Fruit fly (Drosophila melanogaster) whole organism, embryonic: Measurements from ENCODE around the gene Kal1.

ENCODE experiments used
- Ada2b ChIP-seq: fragments of 200-800 bp; sonication (Bioruptor generic); IDR thresholded peaks from 2 replicates; pipeline ENCODE4 v1.3.6; 2022; ENCODE audit warnings: missing biosample characterization, missing genetic modification characterization
- Atf6 ChIP-seq: fragments of 200-800 bp; sonication (Bioruptor generic); IDR thresholded peaks from 2 replicates; pipeline ENCODE4 v1.3.6; 2022; ENCODE audit warnings: missing biosample characterization, missing genetic modification characterization
- C15 ChIP-seq: fragments of 200-800 bp; sonication (Bioruptor generic); IDR thresholded peaks from 3 replicates; pipeline ENCODE4 v1.3.6; 2022; ENCODE audit warnings: missing biosample characterization, missing genetic modification characterization
- CG10321 ChIP-seq: fragments of 200-800 bp; sonication (Bioruptor generic); IDR thresholded peaks from 2 replicates; pipeline ENCODE4 v1.3.6; 2022; ENCODE audit warnings: missing biosample characterization, missing genetic modification characterization
- CG10366 ChIP-seq: fragments of 200-800 bp; sonication (Bioruptor generic); IDR thresholded peaks from 2 replicates; pipeline ENCODE4 v1.3.6; 2022; ENCODE audit warnings: missing biosample characterization, missing genetic modification characterization
- CG10654 ChIP-seq: fragments of 200-800 bp; sonication (Bioruptor generic); optimal IDR thresholded peaks from 2 replicates; lab custom pipeline; 2016; ENCODE audit warnings: missing biosample characterization, missing genetic modification characterization
- CG11085 ChIP-seq: fragments of 200-800 bp; sonication (Bioruptor generic); IDR thresholded peaks from 2 replicates; pipeline ENCODE4 v1.3.6; 2022; ENCODE audit warnings: missing biosample characterization, missing genetic modification characterization
- CG12391 ChIP-seq: fragments of 200-800 bp; sonication (Bioruptor generic); optimal IDR thresholded peaks from 3 replicates; lab custom pipeline; 2018; ENCODE audit warnings: missing biosample characterization, mild to moderate bottlenecking, missing genetic modification characterization, moderate library complexity
- CG13624 ChIP-seq: fragments of 200-800 bp; sonication (Bioruptor generic); optimal IDR thresholded peaks from 2 replicates; lab custom pipeline; 2016; ENCODE audit warnings: missing biosample characterization, missing genetic modification characterization
- CG16815 ChIP-seq: fragments of 200-800 bp; sonication (Bioruptor generic); optimal IDR thresholded peaks from 3 replicates; lab custom pipeline; 2017; ENCODE audit warnings: missing biosample characterization, mild to moderate bottlenecking, missing genetic modification characterization
- CG17802 ChIP-seq: fragments of 200-800 bp; sonication (Bioruptor generic); optimal IDR thresholded peaks from 2 replicates; lab custom pipeline; 2018; ENCODE audit warnings: missing biosample characterization, mild to moderate bottlenecking, missing genetic modification characterization, moderate library complexity
- CG2202 ChIP-seq: fragments of 200-800 bp; sonication (Bioruptor generic); optimal IDR thresholded peaks from 2 replicates; lab custom pipeline; 2018; ENCODE audit warnings: missing biosample characterization, mild to moderate bottlenecking, missing genetic modification characterization
- CG3065 ChIP-seq: fragments of 200-800 bp; sonication (Bioruptor generic); optimal IDR thresholded peaks from 2 replicates; lab custom pipeline; 2016; ENCODE audit warnings: missing biosample characterization, missing genetic modification characterization
- CG33557 ChIP-seq: fragments of 200-800 bp; sonication (Bioruptor generic); optimal IDR thresholded peaks from 2 replicates; lab custom pipeline; 2019; ENCODE audit warnings: missing biosample characterization, mild to moderate bottlenecking, missing genetic modification characterization, moderate library complexity
- CG4282 ChIP-seq: fragments of 200-800 bp; sonication (Bioruptor generic); optimal IDR thresholded peaks from 2 replicates; lab custom pipeline; 2016; ENCODE audit warnings: missing biosample characterization, missing genetic modification characterization
- CG6654 ChIP-seq: fragments of 200-800 bp; sonication (Bioruptor generic); optimal IDR thresholded peaks from 2 replicates; lab custom pipeline; 2017; ENCODE audit warnings: missing biosample characterization, mild to moderate bottlenecking, missing genetic modification characterization
- CG7271 ChIP-seq: fragments of 200-800 bp; sonication (Bioruptor generic); optimal IDR thresholded peaks from 2 replicates; lab custom pipeline; 2018; ENCODE audit warnings: missing biosample characterization, mild to moderate bottlenecking, missing genetic modification characterization, moderate library complexity
- CG7839 ChIP-seq: fragments of 200-800 bp; sonication (Bioruptor generic); optimal IDR thresholded peaks from 3 replicates; lab custom pipeline; 2018; ENCODE audit warnings: missing biosample characterization, mild to moderate bottlenecking, missing genetic modification characterization, moderate library complexity
- CG7987 ChIP-seq: fragments of 200-800 bp; sonication (Bioruptor generic); optimal IDR thresholded peaks from 2 replicates; lab custom pipeline; 2018; ENCODE audit warnings: missing biosample characterization, mild to moderate bottlenecking, missing genetic modification characterization, moderate library complexity
- CG8290 ChIP-seq, 3 experiments: fragments of 200-800 bp; sonication (Bioruptor generic); optimal IDR thresholded peaks; 2 replicates each; lab custom pipeline; 2016 to 2019; ENCODE audit warnings: missing biosample characterization in 3 of 3, missing genetic modification characterization in 3 of 3, mild to moderate bottlenecking in 2 of 3, moderate library complexity in 1 of 3
- CTCF ChIP-seq: fragments of 200-800 bp; sonication (Bioruptor generic); optimal IDR thresholded peaks from 2 replicates; lab custom pipeline; 2017; ENCODE audit warnings: missing biosample characterization, mild to moderate bottlenecking, missing genetic modification characterization, moderate library complexity
- D ChIP-seq, 2 experiments: fragments of 200-800 bp in 1 of 2; fragments of >200 bp in 1 of 2; sonication (Bioruptor generic) in 1 of 2; optimal IDR thresholded peaks; 2 replicates in 1 of 2; 3 replicates in 1 of 2; lab custom pipeline; 2017; ENCODE audit warnings: mild to moderate bottlenecking in 1 of 2, missing biosample characterization in 1 of 2, missing genetic modification characterization in 1 of 2, missing genetic modification reagents in 1 of 2
- Dip3 ChIP-seq: fragments of 200-800 bp; sonication (Bioruptor generic); optimal IDR thresholded peaks from 3 replicates; lab custom pipeline; 2016; ENCODE audit warnings: missing biosample characterization, missing genetic modification characterization
- E2f1 ChIP-seq: fragments of 200-800 bp; sonication (Bioruptor generic); IDR thresholded peaks from 2 replicates; pipeline ENCODE4 v1.3.6; 2022; ENCODE audit warnings: missing biosample characterization, missing genetic modification characterization
- Ets65A ChIP-seq: fragments of 200-800 bp; sonication (Bioruptor generic); peaks from one replicate; lab custom pipeline; 2016; ENCODE audit warnings: missing biosample characterization, missing genetic modification characterization
- Hmx ChIP-seq: fragments of 200-800 bp; sonication (Bioruptor generic); optimal IDR thresholded peaks from 2 replicates; lab custom pipeline; 2016; ENCODE audit warnings: missing biosample characterization, missing genetic modification characterization
- Hr78 ChIP-seq, 2 experiments: fragments of 200-800 bp in 1 of 2; fragments of >200 bp in 1 of 2; sonication (Bioruptor generic) in 1 of 2; optimal IDR thresholded peaks; 2 replicates each; lab custom pipeline; 2017 to 2019; ENCODE audit warnings: missing biosample characterization in 2 of 2, missing genetic modification characterization in 2 of 2, mild to moderate bottlenecking in 1 of 2, moderate library complexity in 1 of 2
- MESR4 ChIP-seq: fragments of 200-800 bp; sonication (Bioruptor generic); optimal IDR thresholded peaks from 2 replicates; lab custom pipeline; 2018; ENCODE audit warnings: missing biosample characterization, mild to moderate bottlenecking, missing genetic modification characterization, moderate library complexity
- Med ChIP-seq: fragments of 200-800 bp; sonication (Bioruptor generic); peaks from one replicate; lab custom pipeline; 2016; ENCODE audit warnings: missing biosample characterization, missing genetic modification characterization, mild to moderate bottlenecking, inconsistent platforms, moderate library complexity
- Poxn ChIP-seq: fragments of 200-800 bp; sonication (Bioruptor generic); IDR thresholded peaks from 2 replicates; pipeline ENCODE4 v1.3.6; 2022; ENCODE audit warnings: missing biosample characterization, missing genetic modification characterization
- Trl ChIP-seq, 3 experiments: fragments of >200 bp in 2 of 3; fragments of 200-800 bp in 1 of 3; sonication (Bioruptor generic) in 1 of 3; optimal IDR thresholded peaks; 2 replicates in 1 of 3; 3 replicates in 2 of 3; lab custom pipeline; 2016 to 2017; ENCODE audit warnings: missing biosample characterization in 1 of 3, missing genetic modification characterization in 1 of 3
- ara ChIP-seq: fragments of 200-800 bp; sonication (Bioruptor generic); IDR thresholded peaks from 2 replicates; pipeline ENCODE4 v1.3.6; 2022; ENCODE audit warnings: missing biosample characterization, missing genetic modification characterization
- bab2 ChIP-seq: fragments of 200-800 bp; sonication (Bioruptor generic); optimal IDR thresholded peaks from 2 replicates; lab custom pipeline; 2016; ENCODE audit warnings: missing biosample characterization, missing genetic modification characterization
- chinmo ChIP-seq: fragments of 200-800 bp; sonication (Bioruptor generic); IDR thresholded peaks from 4 replicates; pipeline ENCODE4 v1.3.6; 2022; ENCODE audit warnings: missing biosample characterization, missing genetic modification characterization; ENCODE audit not compliant: partially characterized antibody
- gce ChIP-seq: fragments of 200-800 bp; sonication (Bioruptor generic); IDR thresholded peaks from 3 replicates; pipeline ENCODE4 v1.3.6; 2022; ENCODE audit warnings: missing biosample characterization, missing genetic modification characterization
- gro ChIP-seq: fragments of 200-800 bp; sonication (Bioruptor generic); optimal IDR thresholded peaks from 2 replicates; lab custom pipeline; 2016; ENCODE audit warnings: missing biosample characterization, missing genetic modification characterization
- gt ChIP-seq: fragments of 200-800 bp; sonication (Bioruptor generic); IDR thresholded peaks from 2 replicates; pipeline ENCODE4 v1.3.6; 2022; ENCODE audit warnings: missing biosample characterization, missing genetic modification characterization
- hth ChIP-seq: fragments of >200 bp; optimal IDR thresholded peaks from 2 replicates; lab custom pipeline; 2017; ENCODE audit warnings: inconsistent platforms
- insv ChIP-seq, 2 experiments: fragments of 200-800 bp; sonication (Bioruptor generic); optimal IDR thresholded peaks; 3 replicates each; lab custom pipeline; 2016 to 2018; ENCODE audit warnings: missing biosample characterization in 2 of 2, missing genetic modification characterization in 2 of 2
- lola ChIP-seq, 3 experiments: fragments of >200 bp in 2 of 3; fragments of 200-800 bp in 1 of 3; sonication (Bioruptor generic) in 1 of 3; optimal IDR thresholded peaks; 2 replicates each; lab custom pipeline; 2017 to 2019; ENCODE audit warnings: missing biosample characterization in 3 of 3, missing genetic modification characterization in 3 of 3, mild to moderate bottlenecking in 1 of 3, moderate library complexity in 1 of 3
- nau ChIP-seq: fragments of 200-800 bp; sonication (Bioruptor generic); optimal IDR thresholded peaks from 3 replicates; lab custom pipeline; 2017; ENCODE audit warnings: missing biosample characterization, mild to moderate bottlenecking, missing genetic modification characterization, missing genetic modification reagents
- sens ChIP-seq: fragments of 200-800 bp; sonication (Bioruptor generic); peaks from one replicate; lab custom pipeline; 2016; ENCODE audit warnings: missing biosample characterization, missing genetic modification characterization
- slbo ChIP-seq: fragments of 200-800 bp; sonication (Bioruptor generic); IDR thresholded peaks from 2 replicates; pipeline ENCODE4 v1.3.6; 2022; ENCODE audit warnings: missing biosample characterization, missing genetic modification characterization
- ttk ChIP-seq: fragments of 200-800 bp; sonication (Bioruptor generic); IDR thresholded peaks from 2 replicates; pipeline ENCODE4 v2.1.2; 2022; ENCODE audit warnings: missing biosample characterization, missing genetic modification characterization
- usp ChIP-seq: fragments of >200 bp; optimal IDR thresholded peaks from 2 replicates; lab custom pipeline; 2017; ENCODE audit warnings: missing biosample characterization, missing genetic modification characterization
- vvl ChIP-seq: fragments of 200-800 bp; sonication (Bioruptor generic); IDR thresholded peaks from 2 replicates; pipeline ENCODE4 v1.3.6; 2022; ENCODE audit warnings: missing biosample characterization, missing genetic modification characterization
- zen ChIP-seq: fragments of 200-800 bp; sonication (Bioruptor generic); optimal IDR thresholded peaks from 3 replicates; lab custom pipeline; 2018; ENCODE audit warnings: missing biosample characterization, mild to moderate bottlenecking, missing genetic modification characterization, moderate library complexity

Gene Kal1

DNA sequence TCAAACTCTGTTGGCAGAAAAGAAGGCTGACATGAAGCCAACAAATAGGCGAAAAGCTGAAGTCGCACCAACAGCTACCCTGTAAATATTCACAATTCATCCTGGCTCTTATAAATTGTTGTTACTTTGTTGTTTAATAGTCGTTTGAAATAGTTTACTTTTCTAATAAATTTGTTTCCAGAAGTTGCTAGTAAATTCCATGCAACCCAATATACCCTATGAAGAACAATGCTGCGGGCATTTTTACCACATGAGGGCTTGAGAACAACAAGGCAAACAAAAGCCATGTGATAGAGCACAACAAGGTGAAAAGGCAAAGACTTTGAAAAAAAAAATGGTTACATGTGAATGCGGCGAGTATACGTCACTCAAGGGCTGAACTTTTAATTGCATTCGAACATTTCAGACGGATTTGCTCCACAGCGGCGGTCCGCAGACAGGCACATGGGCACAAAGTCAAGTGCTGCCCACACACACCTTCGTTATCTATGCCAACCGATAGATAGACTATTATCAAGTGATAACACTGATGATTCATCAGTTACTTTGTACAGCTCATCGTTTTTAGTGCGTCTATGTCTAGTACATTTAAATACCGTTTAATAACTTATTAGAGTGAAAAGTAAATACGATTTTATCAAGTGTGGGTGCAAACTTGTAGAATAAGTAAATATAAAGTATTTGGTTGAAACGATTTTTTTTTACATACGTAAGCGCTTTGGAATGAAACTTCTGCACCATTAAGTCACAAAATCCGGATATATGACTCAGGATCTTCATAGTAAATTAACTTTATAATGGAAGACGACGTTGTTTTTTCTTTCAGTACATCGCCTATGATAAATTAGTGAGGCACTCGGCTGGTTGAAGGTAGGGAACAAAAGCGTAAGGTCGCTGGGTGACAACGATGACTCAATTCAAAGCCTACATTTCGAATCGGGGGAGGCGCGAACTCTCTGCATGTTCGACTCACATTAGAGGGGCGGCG, 41.9 kb upstream of the Kal1 start (continued):
- peak in 1 of 3 experiments; percentile 52 for TF ChIP-seq lola (GFP tag; optimal IDR thresholded peaks at IDR 0.05; lab: Kevin White, UChicago)
- peak; percentile 44; the same call in 1 of the 2 replicates for TF ChIP-seq Poxn (GFP tag; lab: Robert Waterston, UW)
- TF ChIP-seq Trl (optimal IDR thresholded peaks at IDR 0.05; lab: Kevin White, UChicago): no peak
- TF ChIP-seq Trl (GFP tag; optimal IDR thresholded peaks at IDR 0.05; lab: Kevin White, UChicago): peak; percentile 65
- no peak for TF ChIP-seq CTCF (GFP tag; lab: Kevin White, UChicago)
- TF ChIP-seq CG3065 (GFP tag; lab: Kevin White, UChicago): peak; percentile 68
- no peak for TF ChIP-seq D (optimal IDR thresholded peaks at IDR 0.05; lab: Kevin White, UChicago)
- peak; percentile 45 for TF ChIP-seq D (GFP tag; optimal IDR thresholded peaks at IDR 0.05; lab: Kevin White, UChicago)
- TF ChIP-seq CG2202 (tag; lab: Kevin White, UChicago): peak; percentile 34
- peak; percentile 89 for TF ChIP-seq Ada2b (GFP tag; lab: Robert Waterston, UW)
- peak; percentile 49 for TF ChIP-seq CG16815 (GFP tag; lab: Kevin White, UChicago)
- peak in 1 of 2 experiments; percentile 73 for TF ChIP-seq Hr78 (GFP tag; optimal IDR thresholded peaks at IDR 0.05; lab: Kevin White, UChicago)
- TF ChIP-seq CG4282 (GFP tag; lab: Kevin White, UChicago): peak; percentile 62
- TF ChIP-seq CG17802 (tag; lab: Kevin White, UChicago): peak; percentile 45
- TF ChIP-seq CG7271 (tag; lab: Kevin White, UChicago): no peak
- peak; percentile 86 for TF ChIP-seq CG11085 (GFP tag; lab: Robert Waterston, UW)
- TF ChIP-seq hth (lab: Kevin White, UChicago): no peak
- TF ChIP-seq CG13624 (GFP tag; lab: Kevin White, UChicago): peak; percentile 84
- no peak for TF ChIP-seq CG7987 (GFP tag; lab: Kevin White, UChicago)
- TF ChIP-seq CG10321: peak; percentile 40; the same call in 1 of the 2 replicates
- TF ChIP-seq CG6654 (GFP tag; lab: Kevin White, UChicago): peak; percentile 37
- peak; percentile 85 for TF ChIP-seq bab2 (GFP tag; lab: Kevin White, UChicago)
- peak; percentile 50 for TF ChIP-seq zen (tag; lab: Kevin White, UChicago)
- peak; percentile 97 for TF ChIP-seq Ets65A (GFP tag; lab: Kevin White, UChicago)
- TF ChIP-seq CG33557 (GFP tag; lab: Kevin White, UChicago): no peak
- TF ChIP-seq MESR4 (GFP tag; lab: Kevin White, UChicago): peak; percentile 5
- peak; percentile 75 for TF ChIP-seq CG12391
- peak; percentile 87 for TF ChIP-seq CG10366
- TF ChIP-seq Med (GFP tag; lab: Kevin White, UChicago): peak; percentile 98
- peak; percentile 85 for TF ChIP-seq CG7839 (tag; lab: Kevin White, UChicago)
- TF ChIP-seq sens (GFP tag; lab: Kevin White, UChicago): peak; percentile 96
- TF ChIP-seq vvl (GFP tag; lab: Robert Waterston, UW): peak; percentile 89
- TF ChIP-seq ara (GFP tag; lab: Robert Waterston, UW): peak; percentile 76; the same call in 1 of the 2 replicates
- peak; percentile 69 for TF ChIP-seq ttk (GFP tag; lab: Robert Waterston, UW)
- TF ChIP-seq gro (GFP tag; lab: Kevin White, UChicago): peak; percentile 70
- TF ChIP-seq CG10654 (GFP tag; lab: Kevin White, UChicago): peak; percentile 35
- peak; percentile 95 for TF ChIP-seq slbo (GFP tag; lab: Robert Waterston, UW)
- TF ChIP-seq Atf6 (GFP tag; lab: Robert Waterston, UW): peak; percentile 85
- TF ChIP-seq CG8290 (GFP tag; optimal IDR thresholded peaks at IDR 0.05; lab: Kevin White, UChicago): no peak
- TF ChIP-seq CG8290 (tag; optimal IDR thresholded peaks at IDR 0.05; lab: Kevin White, UChicago): peak in 1 of 2 experiments; percentile 81
- TF ChIP-seq Dip3: peak; percentile 66
- peak; percentile 49 for TF ChIP-seq nau (GFP tag; lab: Kevin White, UChicago)
- TF ChIP-seq E2f1: peak; percentile 81
- TF ChIP-seq usp (GFP tag; lab: Kevin White, UChicago): no peak
- peak; percentile 63; the same call in 2 of the 3 replicates for TF ChIP-seq gce (GFP tag; lab: Robert Waterston, UW)
- 0 out of 4 replicates have a peak, but pooled peaks have one; percentile 58 for TF ChIP-seq chinmo (GFP tag; lab: Robert Waterston, UW)
- TF ChIP-seq Hmx (GFP tag; lab: Kevin White, UChicago): peak; percentile 27
- TF ChIP-seq C15: peak; percentile 60; the same call in 1 of the 3 replicates
- 0 out of 2 replicates have a peak, but pooled peaks have one; percentile 17 for TF ChIP-seq gt (GFP tag; lab: Robert Waterston, UW)
- TF ChIP-seq insv (GFP tag; optimal IDR thresholded peaks at IDR 0.05; lab: Kevin White, UChicago): no peak
